Fruit fly (Drosophila melanogaster): Measurements from ENCODE around the gene Sry-alpha.
A peak's percentile ranks its signal among the peaks of the same experiment; 100 is the strongest.

Sry-alpha gene

DNA sequence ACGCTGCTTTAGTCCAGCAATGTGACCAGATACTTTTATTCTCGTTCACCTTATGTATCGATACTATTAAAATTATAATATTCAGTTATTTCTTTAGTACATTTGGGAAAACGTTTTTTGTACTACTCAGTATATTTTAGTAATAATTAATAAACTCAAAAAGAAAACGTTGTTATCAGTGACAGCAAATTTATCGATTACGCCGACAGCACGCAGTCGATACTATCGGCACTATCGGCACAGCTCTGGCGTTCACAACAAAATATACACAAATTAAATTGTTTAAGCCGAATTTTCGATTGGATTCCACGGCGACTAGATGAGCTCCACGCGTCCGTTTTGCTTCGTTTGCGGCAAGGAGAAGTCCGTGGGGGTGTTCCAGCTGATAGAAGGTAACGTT lies at the start of gene Sry-alpha, which contains the start of the genes janA and Sry-beta:
TSS of gene Sry-alpha (plus strand) at position 226 of the 400 bp plus-strand sequence.
TSS of gene janA (minus strand) at position 40 of the 400 bp plus-strand sequence.
TSS of gene Sry-beta (plus strand) at position 226 of the 400 bp plus-strand sequence.
- TF ChIP-seq CTCF (optimal IDR thresholded peaks at IDR 0.05) (no peak), CG8478 (optimal IDR thresholded peaks at IDR 0.05) (no peak)

DNA sequence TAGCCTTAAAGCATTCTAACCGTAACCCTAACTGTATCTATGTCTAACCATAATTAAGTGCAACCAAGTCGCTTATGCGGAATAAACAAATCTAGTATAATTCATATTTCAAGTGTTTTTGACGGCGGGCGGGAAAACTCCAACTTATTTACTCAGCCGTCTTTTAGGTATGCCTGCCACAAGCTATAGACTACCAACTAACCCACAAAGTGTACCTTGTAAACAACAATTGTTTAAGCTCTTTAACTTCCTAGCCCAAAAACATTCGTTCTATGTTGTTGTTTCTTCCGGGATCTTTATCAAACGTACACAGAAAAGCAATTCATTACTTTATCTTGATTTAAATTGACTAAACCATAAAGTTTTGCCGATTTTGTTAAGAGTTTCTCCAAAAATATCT lies 48.8 kb upstream of the Sry-alpha start:
- no peak for TF ChIP-seq CTCF (optimal IDR thresholded peaks at IDR 0.05)
- no peak for TF ChIP-seq CG8478 (optimal IDR thresholded peaks at IDR 0.05)

DNA sequence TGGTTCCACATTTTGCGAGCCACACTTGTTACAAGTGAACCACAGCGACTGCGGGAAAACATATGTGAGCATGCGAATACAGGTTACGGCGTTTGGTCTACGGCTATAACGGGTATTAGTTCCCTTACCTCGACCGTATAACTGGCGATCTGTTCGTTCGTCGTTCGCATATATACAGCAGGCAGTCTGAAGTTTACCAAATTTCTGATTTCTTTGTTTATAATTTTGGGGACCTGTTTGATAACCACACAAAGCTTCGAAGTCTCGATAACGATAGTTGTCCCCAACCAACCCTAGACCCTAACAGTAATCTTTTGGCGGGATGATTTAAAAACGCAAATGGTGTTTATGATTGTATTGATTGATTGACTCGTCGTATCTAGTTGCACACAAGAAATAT lies 46.4 kb upstream of the Sry-alpha start, which contains the start of gene Acph-1:
TSS of gene Acph-1 (minus strand) at position 278 of the 400 bp plus-strand sequence.
- no peak for TF ChIP-seq CTCF (optimal IDR thresholded peaks at IDR 0.05)
- TF ChIP-seq CG8478 (optimal IDR thresholded peaks at IDR 0.05): no peak

DNA sequence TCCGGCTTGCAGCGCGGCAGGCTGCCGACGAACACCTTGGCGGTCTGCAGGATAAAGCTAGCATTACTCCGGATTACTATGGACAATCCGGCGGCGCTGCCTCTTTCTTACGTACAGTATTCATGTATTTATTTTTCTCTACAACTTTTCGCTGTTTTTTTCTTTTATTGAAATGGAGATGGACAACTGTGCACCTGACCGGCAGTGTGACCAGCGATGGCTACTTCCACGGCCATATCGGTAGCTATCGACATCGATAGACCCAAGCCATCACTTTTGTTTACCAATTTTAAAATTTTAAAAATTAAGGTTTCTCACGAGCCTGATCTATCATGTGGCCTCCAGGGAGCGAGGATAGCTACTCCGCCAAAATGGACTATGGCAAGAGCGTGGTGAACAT lies 44.5 kb upstream of the Sry-alpha start, which contains the start of the genes CG7903 and Sas-6:
TSS of gene CG7903 (minus strand) at position 197 of the 400 bp plus-strand sequence.
TSS of gene Sas-6 (plus strand) at position 323 of the 400 bp plus-strand sequence.
- TF ChIP-seq CTCF (optimal IDR thresholded peaks at IDR 0.05) (no peak), CG8478 (optimal IDR thresholded peaks at IDR 0.05) (no peak)

DNA sequence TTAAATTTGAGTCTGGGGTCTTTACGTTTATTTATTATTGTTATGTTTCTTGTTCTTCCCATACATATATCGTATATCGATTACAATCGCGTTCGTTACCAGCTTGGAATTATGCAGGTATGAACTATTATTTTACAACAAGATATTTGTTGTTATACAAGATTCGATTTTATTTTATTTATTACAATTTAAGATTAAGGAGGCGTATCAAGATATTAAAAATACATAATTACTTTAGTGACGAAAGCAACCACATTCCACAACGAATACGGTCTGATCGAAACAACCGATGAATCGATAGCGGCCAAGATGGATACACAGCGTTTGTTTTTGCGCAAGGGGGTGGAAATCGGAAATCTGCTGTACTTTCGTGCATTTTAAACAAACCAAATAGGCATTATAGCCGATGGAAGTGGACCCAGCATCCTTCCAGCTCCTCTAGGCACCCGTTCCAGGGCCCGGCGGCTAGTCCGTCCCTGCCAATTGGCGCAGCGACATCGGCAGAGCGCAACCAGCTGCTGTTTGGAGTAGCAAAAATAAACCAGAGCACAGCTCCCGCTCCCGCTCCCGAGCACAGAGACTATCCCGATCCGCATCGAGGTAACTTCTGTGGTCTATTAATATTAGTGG lies 41.8 kb upstream of the Sry-alpha start, which contains the start of the genes CG15525 and CG11504:
TSS of gene CG15525 (minus strand) at position 70 of the 630 bp plus-strand sequence.
TSS of gene CG11504 (plus strand) at position 294 of the 630 bp plus-strand sequence.
- TF ChIP-seq CG8478 (optimal IDR thresholded peaks at IDR 0.05) (no peak), CTCF (optimal IDR thresholded peaks at IDR 0.05) (no peak)

DNA sequence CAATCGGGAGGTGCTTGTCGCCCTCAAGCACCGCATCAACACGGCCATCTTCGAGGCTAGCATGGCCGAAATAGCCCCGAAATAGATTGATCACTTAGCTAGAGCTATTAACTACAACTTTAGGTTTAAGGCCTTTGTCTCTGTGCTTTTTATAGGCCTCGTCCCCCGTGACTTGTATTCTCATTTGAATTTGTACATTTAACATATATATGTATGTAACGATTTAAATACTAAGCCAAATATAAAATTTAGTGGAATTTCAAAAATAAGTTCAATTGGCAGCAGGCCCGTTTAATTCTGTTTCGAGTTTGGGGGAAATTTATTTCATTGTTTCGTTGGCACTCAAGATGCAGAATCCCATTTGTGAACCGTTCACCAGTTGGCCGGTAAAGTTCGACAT lies 40.0 kb upstream of the Sry-alpha start, which contains the start of gene CG34298:
TSS of gene CG34298 (plus strand) at position 301 of the 400 bp plus-strand sequence.
- TF ChIP-seq CTCF (optimal IDR thresholded peaks at IDR 0.05) (no peak), CG8478 (optimal IDR thresholded peaks at IDR 0.05) (no peak)

DNA sequence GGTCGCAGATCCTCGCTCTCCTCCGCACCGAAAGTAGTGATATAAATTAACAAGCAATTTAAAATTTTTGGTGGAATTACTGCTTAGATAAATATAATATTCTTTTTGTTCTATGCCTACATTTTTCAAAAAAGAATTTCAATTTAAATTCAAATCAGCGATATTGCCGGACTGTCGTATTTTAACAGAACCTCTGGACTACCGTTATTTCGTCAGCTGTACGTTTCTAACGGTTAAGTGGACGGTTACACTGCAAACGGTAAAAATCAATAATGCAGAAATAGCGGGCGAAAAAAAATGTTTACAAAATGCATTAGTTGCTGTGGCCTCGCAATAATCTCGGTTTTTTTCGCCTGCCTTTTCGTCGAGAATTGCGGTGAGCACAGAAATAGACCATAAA lies 39.2 kb upstream of the Sry-alpha start, which contains the start of gene Tace:
TSS of gene Tace (plus strand) at position 245 of the 400 bp plus-strand sequence.
- TF ChIP-seq CG8478 (optimal IDR thresholded peaks at IDR 0.05) (no peak), CTCF (optimal IDR thresholded peaks at IDR 0.05) (peak in 1 of 2 experiments; percentile 21)

DNA sequence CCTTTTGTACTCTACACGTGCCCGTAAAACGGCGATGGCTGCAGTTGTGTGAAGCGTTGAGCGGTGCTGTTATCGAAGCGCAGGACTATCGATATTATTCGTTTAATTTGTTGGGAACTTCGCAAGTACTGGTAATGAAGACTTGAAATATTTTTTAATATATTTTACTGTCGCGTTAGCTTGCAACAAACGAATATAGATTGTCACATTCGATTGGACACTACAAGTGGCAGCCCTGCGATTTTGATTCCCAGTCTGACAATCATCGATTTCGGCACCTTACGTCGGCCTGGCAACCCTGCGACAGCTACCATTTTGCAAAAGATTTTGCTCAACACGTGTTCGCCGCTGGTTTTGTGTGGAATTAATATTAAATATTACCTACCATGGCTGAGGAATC lies 34.9 kb upstream of the Sry-alpha start, which contains the start of the genes Nlp and Nph:
TSS of gene Nlp (plus strand) at position 138 of the 400 bp plus-strand sequence.
TSS of gene Nph (minus strand) at position 214 of the 400 bp plus-strand sequence.
- TF ChIP-seq CTCF (optimal IDR thresholded peaks at IDR 0.05): peak in 1 of 2 experiments; percentile 2
- TF ChIP-seq CG8478 (optimal IDR thresholded peaks at IDR 0.05): no peak

DNA sequence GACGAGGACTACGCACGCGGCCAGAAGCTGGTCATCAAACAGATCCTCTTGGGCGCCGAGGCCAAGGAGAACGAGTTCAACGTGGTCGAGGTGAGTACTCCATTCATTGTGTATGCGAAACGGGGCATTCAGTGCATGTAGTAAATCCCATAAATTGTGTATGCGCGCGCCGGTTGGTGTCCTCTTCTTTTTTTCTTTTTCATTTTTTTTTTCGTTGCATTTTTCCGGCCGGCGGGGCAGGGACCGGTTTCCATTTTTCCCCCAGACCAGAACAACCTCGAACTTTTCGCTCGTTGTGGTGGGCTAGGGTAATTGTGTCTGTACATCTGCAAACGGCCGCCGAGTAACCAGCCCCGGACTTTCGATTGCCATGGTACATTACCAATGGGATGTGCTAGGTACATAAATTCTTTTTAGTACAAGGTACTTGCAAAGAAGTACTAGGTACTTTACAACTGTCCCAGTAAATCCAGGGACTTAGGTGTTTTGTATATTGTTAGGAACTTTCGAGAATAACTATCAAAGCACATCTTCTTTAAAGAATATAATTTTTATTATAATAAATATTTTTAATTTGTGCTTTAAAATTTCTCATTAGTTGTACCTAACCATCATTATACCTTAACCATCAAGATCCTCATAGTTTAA lies 34.1 kb upstream of the Sry-alpha start:
- TF ChIP-seq CTCF (optimal IDR thresholded peaks at IDR 0.05) (no peak), CG8478 (optimal IDR thresholded peaks at IDR 0.05) (no peak)

DNA sequence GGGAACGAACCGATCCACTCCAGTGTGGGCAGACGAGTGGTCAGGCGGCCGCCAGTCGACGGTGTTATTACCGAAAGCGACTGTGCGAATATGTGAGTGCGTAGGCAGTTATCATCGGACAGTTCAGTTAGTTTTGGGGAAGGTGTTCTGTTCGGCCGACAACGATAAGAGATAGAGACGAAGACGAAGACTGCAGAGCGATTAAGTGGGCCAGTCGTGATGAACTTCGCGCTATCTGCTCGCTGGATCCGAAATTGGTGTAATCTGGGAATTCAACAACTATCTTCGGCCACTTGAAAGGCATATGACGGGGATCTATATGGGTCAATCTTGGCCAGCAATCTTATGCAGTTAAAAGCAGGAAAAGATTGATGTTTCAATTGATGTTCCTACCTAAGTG lies 30.3 kb upstream of the Sry-alpha start, which contains the start of gene CG7912:
TSS of gene CG7912 (minus strand) at position 17 of the 400 bp plus-strand sequence.
- TF ChIP-seq CG8478 (optimal IDR thresholded peaks at IDR 0.05) (no peak), CTCF (optimal IDR thresholded peaks at IDR 0.05) (no peak)

DNA sequence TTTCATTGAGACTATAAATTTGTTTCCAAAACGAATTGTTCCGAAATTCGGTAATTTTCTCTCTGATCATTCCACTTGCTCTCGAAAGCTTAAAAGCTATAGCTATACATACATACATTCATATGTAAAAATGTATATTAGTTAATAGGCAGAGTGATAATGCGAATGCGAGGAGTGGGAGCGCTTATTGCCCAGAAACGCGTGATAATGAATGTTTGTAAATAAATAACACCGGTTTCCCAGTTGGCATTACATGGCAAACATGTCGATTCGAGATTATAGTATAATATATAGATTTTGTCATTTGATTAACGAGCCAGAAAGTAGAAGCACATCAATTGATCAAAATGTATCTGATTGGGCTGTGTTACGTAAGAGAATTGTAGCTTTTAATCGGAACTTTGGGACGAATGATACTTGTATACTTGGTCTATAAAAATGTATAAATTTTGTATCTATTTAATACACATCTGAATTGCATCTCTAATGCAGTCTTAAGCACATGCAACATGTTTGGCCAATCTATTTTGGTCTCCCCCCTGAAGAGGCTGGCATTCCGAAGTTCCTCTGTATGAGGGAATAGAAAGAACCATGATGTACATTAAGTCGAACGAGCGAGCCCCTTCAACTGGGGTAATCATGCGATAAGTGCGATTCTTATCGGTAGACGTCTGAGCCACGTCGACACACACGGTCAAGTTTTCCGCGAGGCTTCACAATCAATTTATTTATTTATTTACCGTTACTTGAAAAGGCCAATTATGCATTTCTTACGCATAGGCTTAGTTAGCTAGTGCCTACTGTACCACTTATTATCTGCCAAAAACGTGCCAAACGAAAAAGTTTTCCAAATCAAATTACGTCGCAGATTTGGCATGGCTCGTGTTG lies 26.7 kb upstream of the Sry-alpha start:
- TF ChIP-seq CTCF (optimal IDR thresholded peaks at IDR 0.05) (no peak), CG8478 (optimal IDR thresholded peaks at IDR 0.05) (no peak)

DNA sequence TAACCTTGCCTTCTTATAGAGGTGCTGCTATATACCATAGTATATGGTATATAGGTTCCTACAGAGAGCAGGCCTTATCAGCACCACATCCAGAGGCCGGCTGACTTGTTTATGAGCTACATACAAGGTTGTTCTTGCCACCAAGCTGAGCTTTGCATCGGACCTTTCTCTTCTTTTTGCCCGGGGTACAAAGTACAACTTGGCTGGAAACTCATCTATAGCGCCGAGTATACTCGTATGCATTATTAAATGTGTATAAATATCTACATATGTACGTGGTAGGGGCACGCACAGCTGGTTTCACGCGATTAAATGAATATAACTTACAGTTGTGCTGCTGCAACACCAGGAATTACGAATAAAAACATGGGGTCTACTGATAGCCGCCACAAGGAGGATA lies 25.6 kb upstream of the Sry-alpha start:
- TF ChIP-seq CTCF (optimal IDR thresholded peaks at IDR 0.05) (no peak), CG8478 (optimal IDR thresholded peaks at IDR 0.05) (no peak)

DNA sequence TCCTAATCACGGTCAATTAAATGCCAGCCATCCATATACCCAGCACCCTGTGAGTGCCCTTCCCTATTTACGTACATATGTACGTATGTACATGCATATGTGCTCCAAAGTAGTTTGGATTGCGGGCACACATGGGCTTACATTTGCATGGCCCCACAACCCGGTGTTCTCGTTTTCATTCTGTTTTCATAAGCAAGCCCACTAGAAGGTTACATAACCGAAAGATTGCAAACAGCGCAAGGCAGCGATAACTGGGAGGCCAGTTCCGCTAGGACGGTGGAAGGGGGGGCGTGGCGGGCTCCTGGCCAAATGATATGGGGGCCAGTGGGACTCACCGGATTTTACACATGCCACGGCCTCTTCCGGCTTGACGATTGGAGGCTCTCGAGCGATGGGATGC lies 25.0 kb upstream of the Sry-alpha start:
- TF ChIP-seq CTCF (optimal IDR thresholded peaks at IDR 0.05): no peak
- TF ChIP-seq CG8478 (optimal IDR thresholded peaks at IDR 0.05): no peak

DNA sequence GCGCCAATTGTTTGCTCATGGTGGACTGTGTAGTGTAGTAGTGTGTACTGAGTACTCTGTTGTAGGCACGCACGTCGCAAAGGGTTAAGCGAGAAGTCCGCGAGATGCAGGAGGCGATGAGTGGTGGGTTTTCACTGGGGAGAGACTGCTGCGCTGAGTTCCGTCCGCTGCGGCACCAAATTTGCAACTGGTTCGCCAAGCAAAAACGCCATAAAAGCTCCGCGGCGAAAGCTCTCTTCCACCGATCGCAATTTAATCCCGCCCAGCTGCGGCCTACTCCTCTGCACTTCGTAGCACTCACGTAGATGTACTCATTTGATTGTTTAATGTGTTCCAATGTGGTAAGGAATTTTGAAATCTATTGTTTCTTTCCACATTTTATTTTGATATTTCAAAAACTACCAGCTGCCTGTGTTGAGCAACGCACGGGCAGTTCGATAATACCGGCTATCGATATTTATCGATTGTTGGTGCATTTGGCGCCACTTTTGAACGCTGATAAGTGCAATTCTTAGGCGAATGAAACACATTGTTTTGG lies 24.5 kb upstream of the Sry-alpha start, which contains the start of gene CG7920:
TSS of gene CG7920 (minus strand) at position 308 of the 538 bp plus-strand sequence.
- TF ChIP-seq CG8478 (optimal IDR thresholded peaks at IDR 0.05) (no peak), CTCF (optimal IDR thresholded peaks at IDR 0.05) (no peak)
